Worm (Caenorhabditis elegans) whole organism, mixed stage, embryonic: ENCODE data around the gene idh-2.

Experiments used
- M03D4.4 ChIP-seq: sonication (generic microtip); optimal IDR thresholded peaks from 2 replicates; lab custom pipeline; 2017; ENCODE audit warnings: mild to moderate bottlenecking, missing genetic modification characterization, missing compliant biosample characterization
- bed-3 ChIP-seq: fragments of 200-800 bp; sonication (Bioruptor generic); optimal IDR thresholded peaks from 3 replicates; lab custom pipeline; 2018; ENCODE audit warnings: mild to moderate bottlenecking, missing genetic modification characterization, moderate library complexity, missing compliant biosample characterization
- blmp-1 ChIP-seq: fragments of 150-350 bp; optimal IDR thresholded peaks from 2 replicates; lab custom pipeline; 2014; ENCODE audit warnings: missing biosample characterization, missing genetic modification characterization
- ceh-39 ChIP-seq: fragments of 150-350 bp; optimal IDR thresholded peaks from 2 replicates; lab custom pipeline; 2014; ENCODE audit warnings: missing biosample characterization, missing genetic modification characterization
- ceh-43 ChIP-seq: fragments of 200-800 bp; sonication (Bioruptor generic); optimal IDR thresholded peaks from 2 replicates; lab custom pipeline; 2018; ENCODE audit warnings: mild to moderate bottlenecking, missing genetic modification characterization, moderate library complexity, missing compliant biosample characterization
- ceh-83 ChIP-seq: fragments of 200-800 bp; sonication (Bioruptor generic); optimal IDR thresholded peaks from 2 replicates; lab custom pipeline; 2018; ENCODE audit warnings: mild to moderate bottlenecking, missing genetic modification characterization, missing compliant biosample characterization
- ces-1 ChIP-seq: fragments of 150-350 bp; optimal IDR thresholded peaks from 2 replicates; lab custom pipeline; 2014; ENCODE audit warnings: missing biosample characterization, missing genetic modification reagents, missing genetic modification characterization
- cnd-1 ChIP-seq: fragments of 200-800 bp; sonication (Bioruptor generic); optimal IDR thresholded peaks from 2 replicates; lab custom pipeline; 2018; ENCODE audit warnings: mild to moderate bottlenecking, missing genetic modification characterization, missing compliant biosample characterization
- elt-1 ChIP-seq: sonication (generic microtip); optimal IDR thresholded peaks from 2 replicates; lab custom pipeline; 2017; ENCODE audit warnings: missing genetic modification characterization, mild to moderate bottlenecking, missing compliant biosample characterization, antibody characterized with exemption, moderate library complexity, borderline replicate concordance; ENCODE audit not compliant: insufficient read depth
- flh-1 ChIP-seq: fragments of 200-800 bp; sonication (Bioruptor generic); optimal IDR thresholded peaks from 2 replicates; lab custom pipeline; 2018; ENCODE audit warnings: mild to moderate bottlenecking, missing genetic modification characterization, moderate library complexity, missing compliant biosample characterization
- ham-2 ChIP-seq: fragments of 200-800 bp; sonication (Bioruptor generic); optimal IDR thresholded peaks from 2 replicates; lab custom pipeline; 2018; ENCODE audit warnings: mild to moderate bottlenecking, missing genetic modification characterization, missing compliant biosample characterization
- hlh-1 ChIP-seq: fragments of 150-350 bp; optimal IDR thresholded peaks from 2 replicates; lab custom pipeline; 2014; ENCODE audit warnings: missing biosample characterization, missing genetic modification reagents, missing genetic modification characterization
- lin-13 ChIP-seq: fragments of 150-350 bp; optimal IDR thresholded peaks from 2 replicates; lab custom pipeline; 2014; ENCODE audit warnings: missing biosample characterization, missing genetic modification characterization
- lin-32 ChIP-seq: fragments of 200-800 bp; sonication (Bioruptor generic); optimal IDR thresholded peaks from 2 replicates; lab custom pipeline; 2018; ENCODE audit warnings: mild to moderate bottlenecking, missing genetic modification characterization, missing compliant biosample characterization
- lsy-2 ChIP-seq: fragments of 150-350 bp; optimal IDR thresholded peaks from 2 replicates; lab custom pipeline; 2014; ENCODE audit warnings: missing biosample characterization, missing genetic modification characterization
- mep-1 ChIP-seq: fragments of 150-350 bp; optimal IDR thresholded peaks from 2 replicates; lab custom pipeline; 2017; ENCODE audit warnings: missing biosample characterization, missing genetic modification reagents, missing genetic modification characterization, inconsistent platforms
- mls-2 ChIP-seq: sonication (generic microtip); optimal IDR thresholded peaks from 2 replicates; lab custom pipeline; 2016; ENCODE audit warnings: mild to moderate bottlenecking, missing genetic modification characterization, moderate library complexity, missing compliant biosample characterization
- nhr-12 ChIP-seq: fragments of 150-350 bp; optimal IDR thresholded peaks from 2 replicates; lab custom pipeline; 2014; ENCODE audit warnings: missing biosample characterization, missing genetic modification characterization
- nhr-2 ChIP-seq: fragments of 150-350 bp; optimal IDR thresholded peaks from 2 replicates; lab custom pipeline; 2014; ENCODE audit warnings: missing biosample characterization, missing genetic modification characterization
- nhr-237 ChIP-seq: fragments of 150-350 bp; optimal IDR thresholded peaks from 2 replicates; lab custom pipeline; 2014; ENCODE audit warnings: missing biosample characterization, missing genetic modification characterization
- nhr-28 ChIP-seq: fragments of 150-350 bp; optimal IDR thresholded peaks from 2 replicates; lab custom pipeline; 2014; ENCODE audit warnings: missing biosample characterization, missing genetic modification characterization
- nhr-76 ChIP-seq: sonication (generic microtip); optimal IDR thresholded peaks from 2 replicates; lab custom pipeline; 2017; ENCODE audit warnings: missing biosample characterization, missing genetic modification characterization
- sem-2 ChIP-seq: fragments of 200-800 bp; sonication (Bioruptor generic); optimal IDR thresholded peaks from 2 replicates; lab custom pipeline; 2018; ENCODE audit warnings: mild to moderate bottlenecking, missing genetic modification characterization, missing compliant biosample characterization
- snpc-4 ChIP-seq: fragments of 150-350 bp; optimal IDR thresholded peaks from 2 replicates; lab custom pipeline; 2014; ENCODE audit warnings: missing biosample characterization, missing genetic modification characterization
- sptf-1 ChIP-seq: sonication (generic microtip); optimal IDR thresholded peaks from 2 replicates; lab custom pipeline; 2017; ENCODE audit warnings: mild to moderate bottlenecking, missing genetic modification characterization, moderate library complexity, missing compliant biosample characterization
- tbx-8 ChIP-seq: fragments of 200-800 bp; sonication (Bioruptor generic); optimal IDR thresholded peaks from 2 replicates; lab custom pipeline; 2018; ENCODE audit warnings: mild to moderate bottlenecking, missing genetic modification characterization, moderate library complexity, missing compliant biosample characterization
- unc-120 ChIP-seq: sonication (generic microtip); optimal IDR thresholded peaks from 2 replicates; lab custom pipeline; 2017; ENCODE audit warnings: missing genetic modification characterization, missing compliant biosample characterization; ENCODE audit not compliant: poor library complexity, severe bottlenecking
- unc-39 ChIP-seq: fragments of 150-350 bp; optimal IDR thresholded peaks from 2 replicates; lab custom pipeline; 2014; ENCODE audit warnings: missing biosample characterization, missing genetic modification characterization
- unc-62 ChIP-seq: fragments of 150-350 bp; optimal IDR thresholded peaks from 2 replicates; lab custom pipeline; 2014; ENCODE audit warnings: missing biosample characterization, missing genetic modification reagents, missing genetic modification characterization
- zip-8 ChIP-seq: fragments of 150-350 bp; optimal IDR thresholded peaks from 2 replicates; lab custom pipeline; 2014; ENCODE audit warnings: missing biosample characterization, missing genetic modification characterization
- ztf-11 ChIP-seq: fragments of 150-350 bp; optimal IDR thresholded peaks from 2 replicates; lab custom pipeline; 2014; ENCODE audit warnings: missing biosample characterization, missing genetic modification characterization

Gene idh-2

ce11 chrX:11206953-11207352 lies 8.8 kb upstream of the idh-2 start, which contains the start of gene hst-2 (continued):
- TF ChIP-seq snpc-4 (tag; lab: Kevin White, UChicago) = no peak
- TF ChIP-seq unc-120 (tag; lab: Kevin White, UChicago) = peak; percentile 2
- peak; percentile 48 for TF ChIP-seq hlh-1 (tag; lab: Kevin White, UChicago)
- TF ChIP-seq ceh-83 (GFP tag; lab: Kevin White, UChicago) = no peak
- no peak for TF ChIP-seq sem-2
- peak; percentile 40 for TF ChIP-seq M03D4.4 (tag; lab: Kevin White, UChicago)

DNA sequence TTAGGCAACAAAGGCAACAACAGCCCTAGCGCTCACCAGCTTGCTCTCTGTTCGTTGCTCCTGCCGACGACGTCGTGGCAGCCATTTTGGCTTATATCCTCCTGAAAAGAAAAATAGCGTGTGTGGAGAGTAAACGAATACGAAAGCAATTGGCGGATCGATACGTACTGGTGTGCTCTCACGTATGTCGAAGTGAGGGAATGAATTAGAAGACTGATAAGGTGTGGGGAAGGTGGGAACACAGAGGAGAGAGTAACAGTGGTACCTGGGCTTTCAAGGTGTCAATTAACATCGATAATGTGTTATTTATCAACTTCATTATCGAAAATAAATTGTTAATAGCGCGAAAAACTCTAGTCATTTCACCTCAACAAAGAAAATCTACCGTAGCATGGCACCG lies 7.0 kb upstream of the idh-2 start, which contains the start of gene C34F6.5:
Gene C34F6.5 (minus strand): TSS at position 101 of the 400 bp plus-strand sequence.
- TF ChIP-seq snpc-4 (tag; lab: Kevin White, UChicago) (no peak), ceh-83 (GFP tag; lab: Kevin White, UChicago) (no peak), ham-2 (GFP tag; lab: Kevin White, UChicago) (no peak), lin-32 (GFP tag; lab: Kevin White, UChicago) (no peak), ces-1 (no peak), unc-62 (GFP tag; lab: Kevin White, UChicago) (no peak), mep-1 (tag; lab: Kevin White, UChicago) (no peak), hlh-1 (tag; lab: Kevin White, UChicago) (no peak), unc-120 (tag; lab: Kevin White, UChicago) (no peak), lin-13 (tag; lab: Kevin White, UChicago) (no peak), nhr-12 (no peak), elt-1 (tag; lab: Kevin White, UChicago) (no peak), lsy-2 (tag; lab: Kevin White, UChicago) (no peak), sptf-1 (no peak), sem-2 (no peak), unc-39 (tag; lab: Kevin White, UChicago) (no peak), zip-8 (no peak), bed-3 (GFP tag; lab: Kevin White, UChicago) (no peak), tbx-8 (GFP tag; lab: Kevin White, UChicago) (no peak), ceh-43 (no peak)

- TF ChIP-seq elt-1 (tag; lab: Kevin White, UChicago) (no peak), cnd-1 (tag; lab: Kevin White, UChicago) (peak; percentile 78), mls-2 (no peak), sem-2 (peak; percentile 6), hlh-1 (tag; lab: Kevin White, UChicago) (peak; percentile 60), ztf-11 (peak; percentile 46), ceh-43 (no peak), lin-32 (GFP tag; lab: Kevin White, UChicago) (peak; percentile 65), lsy-2 (tag; lab: Kevin White, UChicago) (no peak), ceh-39 (tag; lab: Kevin White, UChicago) (no peak)
Measured at ce11 chrX:11210417-11210816, 5.4 kb upstream of the idh-2 start.

DNA sequence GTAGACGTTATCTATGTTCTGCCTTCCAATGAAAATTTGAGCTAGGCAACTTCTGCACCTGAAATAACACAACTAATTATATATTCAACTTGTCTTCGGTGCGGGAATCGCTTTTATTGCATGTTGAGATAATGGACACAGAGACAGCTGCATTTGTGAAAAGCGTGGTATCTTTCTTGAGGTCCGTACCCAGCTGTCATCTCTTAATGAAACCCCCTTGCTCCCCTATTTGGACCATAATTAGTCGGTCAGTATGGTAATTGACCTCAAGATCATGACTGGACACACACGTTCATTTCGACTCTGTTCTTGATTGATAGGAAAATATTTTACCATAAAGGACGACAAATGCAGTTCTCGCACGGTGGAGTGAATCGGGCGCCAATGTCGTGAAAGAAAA lies 4.4 kb upstream of the idh-2 start:
- TF ChIP-seq nhr-76 (no peak), lin-32 (GFP tag; lab: Kevin White, UChicago) (peak; percentile 44), nhr-2 (peak; percentile 82), ceh-83 (GFP tag; lab: Kevin White, UChicago) (no peak), ceh-39 (tag; lab: Kevin White, UChicago) (no peak), ces-1 (peak; percentile 71), cnd-1 (tag; lab: Kevin White, UChicago) (peak; percentile 76), lin-13 (tag; lab: Kevin White, UChicago) (no peak), ceh-43 (peak; percentile 37), zip-8 (no peak)

DNA sequence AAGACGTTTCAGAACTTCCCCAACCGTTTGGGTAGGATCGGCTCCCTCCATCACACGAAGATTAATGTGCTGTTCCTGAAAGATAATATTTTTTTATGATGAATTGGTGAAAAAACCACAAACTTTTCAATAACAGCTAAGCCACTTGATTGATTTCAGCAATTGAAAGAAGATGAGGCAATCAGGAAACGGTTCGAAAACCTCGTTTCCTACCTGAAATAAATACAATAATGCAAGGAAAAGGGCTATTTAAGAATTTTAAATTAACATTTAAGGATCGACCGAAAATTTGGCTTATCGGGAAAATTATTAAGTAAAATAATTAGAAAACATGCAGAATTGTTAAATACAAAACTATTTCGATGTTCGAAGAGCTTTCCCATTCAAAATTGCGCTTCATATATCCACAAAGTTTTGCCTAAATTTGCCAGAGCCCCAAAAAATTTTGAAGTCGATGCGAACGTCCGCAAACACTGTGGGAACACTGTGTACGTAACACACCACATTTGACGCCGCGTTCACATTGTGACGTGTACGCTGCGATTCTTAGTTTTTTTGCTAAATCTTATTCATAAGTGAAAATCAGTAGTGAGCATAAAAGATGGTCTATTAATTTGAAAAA lies 6.9 kb downstream of the idh-2 start, which contains the start of gene C34F6.9:
Gene C34F6.9 (minus strand): TSS at position 51 of the 622 bp plus-strand sequence.
- TF ChIP-seq tbx-8 (GFP tag; lab: Kevin White, UChicago) (no peak), nhr-76 (no peak), nhr-2 (no peak), ham-2 (GFP tag; lab: Kevin White, UChicago) (no peak), ceh-39 (tag; lab: Kevin White, UChicago) (no peak), nhr-28 (tag; lab: Kevin White, UChicago) (no peak), ceh-83 (GFP tag; lab: Kevin White, UChicago) (no peak), lin-32 (GFP tag; lab: Kevin White, UChicago) (no peak), nhr-237 (tag; lab: Kevin White, UChicago) (no peak), ceh-43 (no peak), bed-3 (GFP tag; lab: Kevin White, UChicago) (no peak), M03D4.4 (tag; lab: Kevin White, UChicago) (no peak), unc-120 (tag; lab: Kevin White, UChicago) (no peak), lin-13 (tag; lab: Kevin White, UChicago) (no peak), ces-1 (no peak), unc-39 (tag; lab: Kevin White, UChicago) (no peak), flh-1 (GFP tag; lab: Kevin White, UChicago) (no peak), blmp-1 (tag; lab: Kevin White, UChicago) (no peak)
